Fruit fly (Drosophila melanogaster) whole organism, embryonic: ENCODE measurements around the gene CG44329.
A peak's percentile ranks its signal among the peaks of the same experiment; 100 is the strongest.

Experiments used
- B-H1 ChIP-seq: fragments of 200-800 bp; sonication (Bioruptor generic); IDR thresholded peaks from 3 replicates; pipeline ENCODE4 v1.3.6; 2022; ENCODE audit warnings: missing biosample characterization, missing genetic modification characterization
- CG11504 ChIP-seq: fragments of 200-800 bp; sonication (Bioruptor generic); optimal IDR thresholded peaks from 3 replicates; lab custom pipeline; 2019; ENCODE audit warnings: missing biosample characterization, mild to moderate bottlenecking, missing genetic modification characterization, moderate library complexity
- CG12071 ChIP-seq: fragments of 200-800 bp; sonication (Bioruptor generic); optimal IDR thresholded peaks from 3 replicates; lab custom pipeline; 2018; ENCODE audit warnings: missing biosample characterization, mild to moderate bottlenecking, missing genetic modification characterization
- CG14441 ChIP-seq: fragments of 200-800 bp; sonication (Bioruptor generic); IDR thresholded peaks from 2 replicates; pipeline ENCODE4 v1.3.6; 2022; ENCODE audit warnings: missing biosample characterization, missing genetic modification characterization
- CG15269 ChIP-seq: fragments of 200-800 bp; sonication (Bioruptor generic); optimal IDR thresholded peaks from 2 replicates; lab custom pipeline; 2018; ENCODE audit warnings: missing biosample characterization, mild to moderate bottlenecking, missing genetic modification characterization, moderate library complexity
- CG17802 ChIP-seq: fragments of 200-800 bp; sonication (Bioruptor generic); optimal IDR thresholded peaks from 2 replicates; lab custom pipeline; 2018; ENCODE audit warnings: missing biosample characterization, mild to moderate bottlenecking, missing genetic modification characterization, moderate library complexity
- CG4360 ChIP-seq: fragments of 200-800 bp; sonication (Bioruptor generic); IDR thresholded peaks from 2 replicates; pipeline ENCODE4 v1.3.6; 2022; ENCODE audit warnings: missing biosample characterization, missing genetic modification characterization
- CG7271 ChIP-seq: fragments of 200-800 bp; sonication (Bioruptor generic); optimal IDR thresholded peaks from 2 replicates; lab custom pipeline; 2018; ENCODE audit warnings: missing biosample characterization, mild to moderate bottlenecking, missing genetic modification characterization, moderate library complexity
- CG7372 ChIP-seq: fragments of 200-800 bp; sonication (Bioruptor generic); IDR thresholded peaks from 2 replicates; pipeline ENCODE4 v1.3.6; 2022; ENCODE audit warnings: missing biosample characterization, missing genetic modification characterization
- CG7786 ChIP-seq: fragments of 200-800 bp; sonication (Bioruptor generic); optimal IDR thresholded peaks from 2 replicates; lab custom pipeline; 2016; ENCODE audit warnings: missing biosample characterization, missing genetic modification characterization
- CG7963 ChIP-seq: fragments of 200-800 bp; sonication (Bioruptor generic); IDR thresholded peaks from 3 replicates; pipeline ENCODE4 v1.3.6; 2022; ENCODE audit warnings: missing biosample characterization, missing genetic modification characterization; ENCODE audit not compliant: partially characterized antibody
- CoRest ChIP-seq: fragments of 200-800 bp; sonication (Bioruptor generic); optimal IDR thresholded peaks from 3 replicates; lab custom pipeline; 2018; ENCODE audit warnings: missing biosample characterization, mild to moderate bottlenecking, missing genetic modification characterization, moderate library complexity
- Deaf1 ChIP-seq: fragments of 200-800 bp; optimal IDR thresholded peaks from 3 replicates; lab custom pipeline; 2019; ENCODE audit warnings: missing biosample characterization, mild to moderate bottlenecking, missing genetic modification characterization, moderate library complexity
- Dll ChIP-seq: fragments of 200-800 bp; sonication (Bioruptor generic); IDR thresholded peaks from 4 replicates; pipeline ENCODE4 v1.3.6; 2022; ENCODE audit warnings: missing biosample characterization, missing genetic modification characterization; ENCODE audit not compliant: partially characterized antibody
- Drgx ChIP-seq: fragments of 200-800 bp; sonication (Bioruptor generic); IDR thresholded peaks from 2 replicates; pipeline ENCODE4 v1.3.6; 2022; ENCODE audit warnings: missing biosample characterization, missing genetic modification characterization
- GATAe ChIP-seq: fragments of 200-800 bp; sonication (Bioruptor generic); conservative IDR thresholded peaks from 2 replicates; pipeline ENCODE4 v1.3.6; 2022; ENCODE audit warnings: missing biosample characterization, missing genetic modification characterization
- Hmx ChIP-seq: fragments of 200-800 bp; sonication (Bioruptor generic); optimal IDR thresholded peaks from 2 replicates; lab custom pipeline; 2016; ENCODE audit warnings: missing biosample characterization, missing genetic modification characterization
- Hr51 ChIP-seq, 2 experiments: fragments of 200-800 bp; sonication (Bioruptor generic); optimal IDR thresholded peaks; 2 replicates in 1 of 2; 3 replicates in 1 of 2; lab custom pipeline; 2016 to 2018; ENCODE audit warnings: missing biosample characterization in 2 of 2, missing genetic modification characterization in 2 of 2, mild to moderate bottlenecking in 1 of 2, moderate library complexity in 1 of 2
- Mes4 ChIP-seq: fragments of 200-800 bp; sonication (Bioruptor generic); optimal IDR thresholded peaks from 2 replicates; lab custom pipeline; 2016; ENCODE audit warnings: missing biosample characterization, missing genetic modification characterization
- Oaz ChIP-seq: fragments of 200-800 bp; sonication (Bioruptor generic); IDR thresholded peaks from 2 replicates; pipeline ENCODE4 v1.3.6; 2022; ENCODE audit warnings: missing biosample characterization, missing genetic modification characterization
- PHDP ChIP-seq: fragments of 200-800 bp; sonication (Bioruptor generic); optimal IDR thresholded peaks from 3 replicates; lab custom pipeline; 2018; ENCODE audit warnings: missing biosample characterization, mild to moderate bottlenecking, missing genetic modification characterization, moderate library complexity
- Pdp1 ChIP-seq, 2 experiments: fragments of 200-800 bp; sonication (Bioruptor generic); optimal IDR thresholded peaks; 3 replicates each; lab custom pipeline; 2016; ENCODE audit warnings: missing biosample characterization in 2 of 2, missing genetic modification characterization in 2 of 2, mild to moderate bottlenecking in 1 of 2, moderate library complexity in 1 of 2
- Ssrp ChIP-seq: fragments of 200-800 bp; sonication (Bioruptor generic); optimal IDR thresholded peaks from 2 replicates; lab custom pipeline; 2018; ENCODE audit warnings: missing biosample characterization, mild to moderate bottlenecking, missing genetic modification characterization, moderate library complexity
- Xrp1 ChIP-seq: fragments of 200-800 bp; sonication (Bioruptor generic); IDR thresholded peaks from 2 replicates; pipeline ENCODE4 v1.3.6; 2022; ENCODE audit warnings: missing biosample characterization, missing genetic modification characterization
- aop ChIP-seq: fragments of 200-800 bp; sonication (Bioruptor generic); IDR thresholded peaks from 2 replicates; pipeline ENCODE4 v1.3.6; 2022; ENCODE audit warnings: missing biosample characterization, missing genetic modification characterization
- ara ChIP-seq: fragments of 200-800 bp; sonication (Bioruptor generic); IDR thresholded peaks from 2 replicates; pipeline ENCODE4 v1.3.6; 2022; ENCODE audit warnings: missing biosample characterization, missing genetic modification characterization
- bsh ChIP-seq, 2 experiments: fragments of 200-800 bp; sonication (Bioruptor generic); optimal IDR thresholded peaks; 2 replicates each; lab custom pipeline; 2017 to 2018; ENCODE audit warnings: mild to moderate bottlenecking in 2 of 2, missing biosample characterization in 2 of 2, missing genetic modification characterization in 2 of 2, moderate library complexity in 1 of 2
- dmrt99B ChIP-seq: fragments of 200-800 bp; sonication (Bioruptor generic); optimal IDR thresholded peaks from 2 replicates; lab custom pipeline; 2018; ENCODE audit warnings: missing biosample characterization, mild to moderate bottlenecking, missing genetic modification characterization, moderate library complexity
- dysf ChIP-seq: fragments of 200-800 bp; sonication (Bioruptor generic); IDR thresholded peaks from 3 replicates; pipeline ENCODE4 v1.3.6; 2022; ENCODE audit warnings: missing biosample characterization, missing genetic modification characterization
- ems ChIP-seq: fragments of 200-800 bp; sonication (Bioruptor generic); optimal IDR thresholded peaks from 3 replicates; lab custom pipeline; 2016; ENCODE audit warnings: missing biosample characterization, missing genetic modification characterization
- fd102C ChIP-seq: fragments of 200-800 bp; sonication (Bioruptor generic); optimal IDR thresholded peaks from 2 replicates; lab custom pipeline; 2018; ENCODE audit warnings: missing biosample characterization, mild to moderate bottlenecking, missing genetic modification characterization, moderate library complexity
- ken ChIP-seq: fragments of 200-800 bp; sonication (Bioruptor generic); IDR thresholded peaks from 3 replicates; pipeline ENCODE4 v1.3.6; 2022; ENCODE audit warnings: missing biosample characterization, missing genetic modification characterization
- oc ChIP-seq: fragments of 200-800 bp; sonication (Bioruptor generic); optimal IDR thresholded peaks from 2 replicates; lab custom pipeline; 2018; ENCODE audit warnings: missing biosample characterization, mild to moderate bottlenecking, missing genetic modification characterization, moderate library complexity
- org-1 ChIP-seq: fragments of 200-800 bp; sonication (Bioruptor generic); optimal IDR thresholded peaks from 2 replicates; lab custom pipeline; 2017; ENCODE audit warnings: missing biosample characterization, missing genetic modification characterization
- pan ChIP-seq, 4 experiments: fragments of >200 bp in 3 of 4; fragments of 200-800 bp in 1 of 4; sonication (Bioruptor generic) in 1 of 4; optimal IDR thresholded peaks in 3 of 4; IDR thresholded peaks in 1 of 4; 2 replicates each; pipeline versions ENCODE4 v1.3.6 to Lab custom; 2017 to 2022; ENCODE audit warnings: missing biosample characterization in 2 of 4, missing genetic modification characterization in 2 of 4, mixed read lengths in 1 of 4
- prd ChIP-seq, 3 experiments: fragments of >200 bp in 2 of 3; fragments of 200-800 bp in 1 of 3; sonication (Bioruptor generic) in 1 of 3; optimal IDR thresholded peaks in 2 of 3; IDR thresholded peaks in 1 of 3; 2 replicates in 2 of 3; 3 replicates in 1 of 3; pipeline versions ENCODE4 v1.3.6 to Lab custom; 2017 to 2022; ENCODE audit warnings: missing biosample characterization in 1 of 3, missing genetic modification characterization in 1 of 3
- sens ChIP-seq: fragments of 200-800 bp; sonication (Bioruptor generic); peaks from one replicate; lab custom pipeline; 2016; ENCODE audit warnings: missing biosample characterization, missing genetic modification characterization
- seq ChIP-seq: fragments of 200-800 bp; sonication (Bioruptor generic); IDR thresholded peaks from 2 replicates; pipeline ENCODE4 v1.3.6; 2022; ENCODE audit warnings: missing biosample characterization, missing genetic modification characterization
- sim ChIP-seq: fragments of 200-800 bp; sonication (Bioruptor generic); IDR thresholded peaks from 2 replicates; pipeline ENCODE4 v1.3.6; 2022; ENCODE audit warnings: missing biosample characterization, missing genetic modification characterization
- sisA ChIP-seq: fragments of 200-800 bp; sonication (Bioruptor generic); IDR thresholded peaks from 2 replicates; pipeline ENCODE4 v1.3.6; 2022; ENCODE audit warnings: missing biosample characterization, missing genetic modification characterization
- so ChIP-seq: fragments of 200-800 bp; sonication (Bioruptor generic); IDR thresholded peaks from 3 replicates; pipeline ENCODE4 v1.3.6; 2022; ENCODE audit warnings: missing biosample characterization, missing genetic modification characterization
- stc ChIP-seq: fragments of 200-800 bp; sonication (Bioruptor generic); IDR thresholded peaks from 2 replicates; pipeline ENCODE4 v1.3.6; 2022; ENCODE audit warnings: missing biosample characterization, missing genetic modification characterization
- tap ChIP-seq: fragments of 200-800 bp; optimal IDR thresholded peaks from 3 replicates; lab custom pipeline; 2019; ENCODE audit warnings: missing biosample characterization, mild to moderate bottlenecking, missing genetic modification characterization, moderate library complexity
- vfl ChIP-seq: fragments of 200-800 bp; sonication (Bioruptor generic); optimal IDR thresholded peaks from 2 replicates; lab custom pipeline; 2016; ENCODE audit warnings: missing biosample characterization, missing genetic modification characterization
- vvl ChIP-seq: fragments of 200-800 bp; sonication (Bioruptor generic); IDR thresholded peaks from 2 replicates; pipeline ENCODE4 v1.3.6; 2022; ENCODE audit warnings: missing biosample characterization, missing genetic modification characterization

The CG44329 gene

dm6 chrX:5800634-5801033 is 12.1 kb downstream of the CG44329 start (continued):
- TF ChIP-seq prd (optimal IDR thresholded peaks at IDR 0.05; lab: Kevin White, UChicago) = no peak
- TF ChIP-seq prd (GFP tag; IDR thresholded peaks at IDR 0.05; lab: Robert Waterston, UW) = peak; percentile 13; the same call in 1 of the 3 replicates
- no peak for TF ChIP-seq vfl (GFP tag; lab: Kevin White, UChicago)
- no peak for TF ChIP-seq CG4360
- no peak for TF ChIP-seq CG12071
- no peak for TF ChIP-seq dysf
- peak; percentile 72 for TF ChIP-seq sens (GFP tag; lab: Kevin White, UChicago)
- no peak for TF ChIP-seq Oaz (GFP tag; lab: Robert Waterston, UW)
- TF ChIP-seq stc (GFP tag; lab: Robert Waterston, UW) = no peak
- TF ChIP-seq Xrp1 (GFP tag; lab: Robert Waterston, UW) = peak; percentile 15; the same call in 1 of the 2 replicates
- no peak for TF ChIP-seq ara
- TF ChIP-seq vvl (GFP tag; lab: Robert Waterston, UW) = no peak
- TF ChIP-seq CG11504 = no peak
- TF ChIP-seq, all 482 proteins: peak for 5

DNA sequence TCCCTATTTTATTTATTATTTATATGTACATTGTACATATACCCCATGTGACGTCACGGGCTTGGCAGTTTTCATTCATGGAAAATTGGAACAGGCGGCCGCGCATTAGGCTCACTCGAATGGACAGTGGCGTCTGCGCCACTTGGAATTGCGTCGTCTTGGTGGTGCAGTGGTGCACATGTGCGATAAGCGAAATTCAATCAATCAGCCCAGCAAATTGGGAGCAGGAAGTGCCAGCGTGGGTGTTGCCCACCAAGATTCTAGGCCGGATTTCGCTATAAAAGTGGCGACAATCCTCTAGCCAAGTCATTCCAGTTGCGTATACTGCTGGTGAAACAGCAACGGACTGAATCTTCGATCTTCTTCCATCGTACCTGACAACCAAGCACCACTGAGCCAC is 20.9 kb downstream of the CG44329 start, which contains the start of gene CG12239:
Gene CG12239, plus strand, starts transcription at position 301 of the 400 bp plus-strand sequence.
- no peak for TF ChIP-seq CG17802 (tag; lab: Kevin White, UChicago)
- TF ChIP-seq fd102C = no peak
- no peak for TF ChIP-seq CG7963 (GFP tag; lab: Robert Waterston, UW)

DNA sequence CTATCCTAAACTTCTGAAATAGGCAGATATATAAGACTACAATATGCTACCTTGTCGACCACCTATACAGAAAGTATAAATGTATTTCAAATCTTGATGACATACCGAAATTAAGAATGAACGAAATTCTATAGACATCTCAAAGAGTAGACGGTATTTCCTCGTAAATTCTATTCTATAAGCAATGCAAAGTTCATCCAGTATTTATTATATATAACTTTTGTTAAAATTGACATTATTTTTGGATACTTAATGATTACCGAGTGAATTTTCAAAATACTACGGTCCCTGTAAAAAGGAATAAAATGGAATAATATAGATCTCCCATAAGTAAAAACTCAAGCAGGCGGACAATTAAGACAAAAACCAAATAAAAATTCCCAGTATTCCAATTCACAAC is 23.6 kb downstream of the CG44329 start, which contains the start of gene CG15767:
Gene CG15767, plus strand, starts transcription at position 301 of the 400 bp plus-strand sequence.
- TF ChIP-seq GATAe (GFP tag; lab: Robert Waterston, UW) (no peak), Hmx (no peak), sisA (GFP tag; lab: Robert Waterston, UW) (no peak), sim (no peak), Dll (GFP tag; lab: Robert Waterston, UW) (no peak), CG4360 (no peak), CG7786 (GFP tag; lab: Kevin White, UChicago) (no peak), CG14441 (GFP tag; lab: Robert Waterston, UW) (no peak), Drgx (GFP tag; lab: Robert Waterston, UW) (no peak), CG7271 (tag; lab: Kevin White, UChicago) (no peak)

dm6 chrX:5786559-5786958 is 26.2 kb downstream of the CG44329 start:
- peak; percentile 53; the same call in 1 of the 3 replicates for TF ChIP-seq so (GFP tag; lab: Robert Waterston, UW)
- peak; percentile 1 for TF ChIP-seq org-1
- no peak for TF ChIP-seq CG7372 (GFP tag; lab: Robert Waterston, UW)
- no peak for TF ChIP-seq pan (optimal IDR thresholded peaks at IDR 0.05; lab: Kevin White, UChicago)
- peak in 1 of 2 experiments; percentile 52 for TF ChIP-seq pan (GFP tag; optimal IDR thresholded peaks at IDR 0.05 in 1 of 2, IDR thresholded peaks at IDR 0.05 in 1 of 2)
- TF ChIP-seq tap = no peak
- no peak for TF ChIP-seq GATAe (GFP tag; lab: Robert Waterston, UW)
- TF ChIP-seq seq = 0 out of 2 replicates have a peak, but pooled peaks have one; percentile 37
- peak in 1 of 2 experiments; percentile 43 for TF ChIP-seq Pdp1 (GFP tag; optimal IDR thresholded peaks at IDR 0.05; lab: Kevin White, UChicago)
- peak; percentile 10 for TF ChIP-seq Ssrp
- TF ChIP-seq CG14441 (GFP tag; lab: Robert Waterston, UW) = peak; percentile 43
- TF ChIP-seq CG15269 (tag; lab: Kevin White, UChicago) = peak; percentile 57
- TF ChIP-seq PHDP (tag; lab: Kevin White, UChicago) = peak; percentile 37
- peak in 1 of 2 experiments; percentile 22 for TF ChIP-seq bsh (GFP tag; optimal IDR thresholded peaks at IDR 0.05; lab: Kevin White, UChicago)
- TF ChIP-seq dmrt99B (tag; lab: Kevin White, UChicago) = peak; percentile 72
- TF ChIP-seq aop = no peak
- TF ChIP-seq Deaf1 = no peak
- peak; percentile 43 for TF ChIP-seq CoRest
- peak; percentile 33 for TF ChIP-seq oc
- peak; percentile 30; the same call in 1 of the 3 replicates for TF ChIP-seq ken (GFP tag; lab: Robert Waterston, UW)
- TF ChIP-seq ems = peak; percentile 4
- TF ChIP-seq Mes4 (GFP tag; lab: Kevin White, UChicago) = no peak
- peak in 1 of 2 experiments; percentile 76 for TF ChIP-seq Hr51 (GFP tag; optimal IDR thresholded peaks at IDR 0.05; lab: Kevin White, UChicago)
- 0 out of 3 replicates have a peak, but pooled peaks have one; percentile 11 for TF ChIP-seq B-H1 (GFP tag; lab: Robert Waterston, UW)
